Worm (Caenorhabditis elegans) whole organism, young adult: ENCODE measurements around the gene mig-10.

Source experiments
- B0019.2 ChIP-seq: fragments of 200-800 bp; sonication (Bioruptor generic); conservative IDR thresholded peaks from 2 replicates; pipeline ENCODE4 v1.3.6; 2022; ENCODE audit warnings: missing genetic modification reagents, missing genetic modification characterization, missing compliant biosample characterization
- C06A6.2 ChIP-seq: fragments of 200-800 bp; sonication (Bioruptor generic); conservative IDR thresholded peaks from 2 replicates; pipeline ENCODE4 v1.3.6; 2022; ENCODE audit warnings: missing genetic modification characterization, missing compliant biosample characterization
- D2030.7 ChIP-seq: fragments of 200-800 bp; sonication (Bioruptor generic); IDR thresholded peaks from 2 replicates; pipeline ENCODE4 v1.3.6; 2022; ENCODE audit warnings: missing genetic modification reagents, missing genetic modification characterization, missing compliant biosample characterization
- F23B12.7 ChIP-seq: sonication (generic microtip); optimal IDR thresholded peaks from 2 replicates; lab custom pipeline; 2017; ENCODE audit warnings: missing genetic modification characterization, mild to moderate bottlenecking, missing compliant biosample characterization, antibody characterized with exemption, moderate library complexity; ENCODE audit not compliant: insufficient read depth
- F33H1.4 ChIP-seq: fragments of 200-800 bp; sonication (Bioruptor generic); IDR thresholded peaks from 2 replicates; pipeline ENCODE4 v1.3.6; 2022; ENCODE audit warnings: missing genetic modification reagents, missing genetic modification characterization, missing compliant biosample characterization
- F57A8.1 ChIP-seq: fragments of 200-800 bp; sonication (Bioruptor generic); optimal IDR thresholded peaks from 2 replicates; lab custom pipeline; 2018; ENCODE audit warnings: mild to moderate bottlenecking, missing genetic modification characterization, moderate library complexity, missing compliant biosample characterization
- F57C9.4 ChIP-seq: sonication (generic microtip); optimal IDR thresholded peaks from 2 replicates; lab custom pipeline; 2017; ENCODE audit warnings: mild to moderate bottlenecking, missing genetic modification characterization, missing compliant biosample characterization
- T07F8.4 ChIP-seq: sonication (generic microtip); optimal IDR thresholded peaks from 2 replicates; lab custom pipeline; 2016; ENCODE audit warnings: mild to moderate bottlenecking, missing genetic modification characterization, moderate library complexity, missing compliant biosample characterization
- T26A5.8 ChIP-seq: sonication (generic microtip); optimal IDR thresholded peaks from 2 replicates; lab custom pipeline; 2016; ENCODE audit warnings: missing genetic modification characterization, missing compliant biosample characterization
- Y53F4B.3 ChIP-seq: fragments of 200-800 bp; sonication (Bioruptor generic); IDR thresholded peaks from 2 replicates; pipeline ENCODE4 v1.3.6; 2022; ENCODE audit warnings: missing genetic modification reagents, missing genetic modification characterization, missing compliant biosample characterization
- Y53G8AR.9 ChIP-seq: fragments of 200-800 bp; sonication (Bioruptor generic); conservative IDR thresholded peaks from 2 replicates; pipeline ENCODE4 v1.3.6; 2022; ENCODE audit warnings: missing genetic modification reagents, missing genetic modification characterization, missing compliant biosample characterization
- Y56A3A.18 ChIP-seq: fragments of 200-800 bp; sonication (Bioruptor generic); IDR thresholded peaks from 2 replicates; pipeline ENCODE4 v1.3.6; 2022; ENCODE audit warnings: missing genetic modification reagents, missing genetic modification characterization, missing compliant biosample characterization
- Y95B8A.8 ChIP-seq: fragments of 200-800 bp; sonication (Bioruptor generic); IDR thresholded peaks from 2 replicates; pipeline ENCODE4 v1.3.6; 2022; ENCODE audit warnings: missing genetic modification reagents, missing genetic modification characterization, missing compliant biosample characterization
- ama-1 ChIP-seq, 3 experiments: fragments of 150-350 bp in 1 of 3; sonication (generic microtip) in 2 of 3; optimal IDR thresholded peaks; 2 replicates each; lab custom pipeline; 2014 to 2018; ENCODE audit warnings: missing biosample characterization in 2 of 3, missing genetic modification characterization in 2 of 3, missing genetic modification reagents in 2 of 3
- aptf-2 ChIP-seq: fragments of 200-800 bp; sonication (Bioruptor generic); conservative IDR thresholded peaks from 2 replicates; pipeline ENCODE4 v1.3.6; 2022; ENCODE audit warnings: missing genetic modification reagents, missing genetic modification characterization, missing compliant biosample characterization
- athp-1 ChIP-seq: sonication (generic microtip); optimal IDR thresholded peaks from 2 replicates; lab custom pipeline; 2017; ENCODE audit warnings: mild to moderate bottlenecking, missing genetic modification characterization, missing compliant biosample characterization
- attf-3 ChIP-seq: fragments of 200-800 bp; sonication (Bioruptor generic); conservative IDR thresholded peaks from 2 replicates; pipeline ENCODE4 v1.3.6; 2022; ENCODE audit warnings: missing genetic modification reagents, missing genetic modification characterization, missing compliant biosample characterization
- bed-1 ChIP-seq: fragments of 200-800 bp; sonication (Bioruptor generic); IDR thresholded peaks from 2 replicates; pipeline ENCODE4 v1.3.6; 2022; ENCODE audit warnings: missing genetic modification reagents, missing genetic modification characterization, missing compliant biosample characterization
- ccch-3 ChIP-seq: fragments of 200-800 bp; sonication (Bioruptor generic); optimal IDR thresholded peaks from 2 replicates; lab custom pipeline; 2018; ENCODE audit warnings: mild to moderate bottlenecking, missing genetic modification characterization, missing compliant biosample characterization
- ceh-58 ChIP-seq: fragments of 200-800 bp; sonication (Bioruptor generic); IDR thresholded peaks from 2 replicates; pipeline ENCODE4 v1.3.6; 2022; ENCODE audit warnings: missing genetic modification characterization, missing compliant biosample characterization
- chd-7 ChIP-seq: sonication (generic microtip); optimal IDR thresholded peaks from 2 replicates; lab custom pipeline; 2016; ENCODE audit warnings: mild to moderate bottlenecking, missing genetic modification characterization, moderate library complexity, missing compliant biosample characterization
- dox-1 ChIP-seq: fragments of 200-800 bp; sonication (Bioruptor generic); IDR thresholded peaks from 2 replicates; pipeline ENCODE4 v1.3.6; 2022; ENCODE audit warnings: missing genetic modification reagents, missing genetic modification characterization, missing compliant biosample characterization
- egl-18 ChIP-seq: fragments of 200-800 bp; sonication (Bioruptor generic); IDR thresholded peaks from 2 replicates; pipeline ENCODE4 v1.3.6; 2022; ENCODE audit warnings: missing genetic modification reagents, missing genetic modification characterization, missing compliant biosample characterization
- egrh-3 ChIP-seq: fragments of 200-800 bp; sonication (Bioruptor generic); IDR thresholded peaks from 2 replicates; pipeline ENCODE4 v1.3.6; 2022; ENCODE audit warnings: missing genetic modification reagents, missing genetic modification characterization, missing compliant biosample characterization
- ekl-4 ChIP-seq: fragments of 200-800 bp; sonication (Bioruptor generic); IDR thresholded peaks from 2 replicates; pipeline ENCODE4 v1.3.6; 2022; ENCODE audit warnings: missing genetic modification reagents, missing genetic modification characterization, missing compliant biosample characterization
- fkh-3 ChIP-seq: sonication (generic microtip); optimal IDR thresholded peaks from 2 replicates; lab custom pipeline; 2016; ENCODE audit warnings: mild to moderate bottlenecking, missing genetic modification characterization, missing compliant biosample characterization
- gei-17 ChIP-seq: fragments of 200-800 bp; sonication (Bioruptor generic); optimal IDR thresholded peaks from 2 replicates; lab custom pipeline; 2018; ENCODE audit warnings: mild to moderate bottlenecking, missing genetic modification characterization, missing compliant biosample characterization
- lir-1 ChIP-seq: fragments of 200-800 bp; sonication (Bioruptor generic); conservative IDR thresholded peaks from 2 replicates; pipeline ENCODE4 v1.3.6; 2022; ENCODE audit warnings: missing genetic modification reagents, missing genetic modification characterization, missing compliant biosample characterization
- lsl-1 ChIP-seq: fragments of 200-800 bp; sonication (Bioruptor generic); optimal IDR thresholded peaks from 2 replicates; lab custom pipeline; 2018; ENCODE audit warnings: mild to moderate bottlenecking, missing genetic modification characterization, moderate library complexity, missing compliant biosample characterization
- madf-6 ChIP-seq: fragments of 200-800 bp; sonication (Bioruptor generic); IDR thresholded peaks from 2 replicates; pipeline ENCODE4 v1.3.6; 2022; ENCODE audit warnings: missing genetic modification reagents, missing genetic modification characterization, missing compliant biosample characterization
- madf-8 ChIP-seq: fragments of 200-800 bp; sonication (Bioruptor generic); conservative IDR thresholded peaks from 2 replicates; pipeline ENCODE4 v1.3.6; 2022; ENCODE audit warnings: missing genetic modification reagents, missing genetic modification characterization, missing compliant biosample characterization
- mcd-1 ChIP-seq: fragments of 200-800 bp; sonication (Bioruptor generic); IDR thresholded peaks from 2 replicates; pipeline ENCODE4 v1.3.6; 2022; ENCODE audit warnings: missing genetic modification reagents, missing genetic modification characterization, missing compliant biosample characterization
- mes-4 ChIP-seq: sonication (generic microtip); optimal IDR thresholded peaks from 2 replicates; lab custom pipeline; 2016; ENCODE audit warnings: missing genotype, missing genetic modification characterization, missing compliant biosample characterization
- nhr-120 ChIP-seq: fragments of 200-800 bp; sonication (Bioruptor generic); IDR thresholded peaks from 2 replicates; pipeline ENCODE4 v1.3.6; 2022; ENCODE audit warnings: missing genetic modification characterization, missing compliant biosample characterization
- nhr-27 ChIP-seq: fragments of 200-800 bp; sonication (Bioruptor generic); optimal IDR thresholded peaks from 2 replicates; lab custom pipeline; 2018; ENCODE audit warnings: mild to moderate bottlenecking, missing genetic modification characterization, moderate library complexity, missing compliant biosample characterization
- pbrm-1 ChIP-seq: fragments of 200-800 bp; sonication (Bioruptor generic); IDR thresholded peaks from 2 replicates; pipeline ENCODE4 v1.3.6; 2022; ENCODE audit warnings: missing genetic modification reagents, missing genetic modification characterization, missing compliant biosample characterization
- pha-4 ChIP-seq: fragments of 150-350 bp; sonication (generic microtip); optimal IDR thresholded peaks from 2 replicates; lab custom pipeline; 2014; ENCODE audit warnings: missing biosample characterization, missing genetic modification reagents, missing genetic modification characterization
- rcor-1 ChIP-seq: fragments of 200-800 bp; sonication (Bioruptor generic); IDR thresholded peaks from 2 replicates; pipeline ENCODE4 v1.3.6; 2022; ENCODE audit warnings: missing genetic modification reagents, missing genetic modification characterization, missing compliant biosample characterization
- rec-8 ChIP-seq, 2 experiments: sonication (generic microtip); optimal IDR thresholded peaks; 2 replicates each; lab custom pipeline; 2016; ENCODE audit warnings: mild to moderate bottlenecking in 2 of 2, missing genetic modification characterization in 2 of 2, missing genetic modification reagents in 2 of 2, missing genotype in 2 of 2, missing biosample characterization in 1 of 2, missing compliant biosample characterization in 1 of 2, moderate library complexity in 1 of 2
- somi-1 ChIP-seq: fragments of 200-800 bp; sonication (Bioruptor generic); optimal IDR thresholded peaks from 2 replicates; lab custom pipeline; 2018; ENCODE audit warnings: mild to moderate bottlenecking, missing genetic modification characterization, missing compliant biosample characterization
- zim-3 ChIP-seq: sonication (generic microtip); optimal IDR thresholded peaks from 2 replicates; lab custom pipeline; 2017; ENCODE audit warnings: mild to moderate bottlenecking, missing genetic modification characterization, moderate library complexity, missing compliant biosample characterization
- ztf-28 ChIP-seq: fragments of 200-800 bp; sonication (Bioruptor generic); IDR thresholded peaks from 2 replicates; pipeline ENCODE4 v1.3.6; 2022; ENCODE audit warnings: missing genetic modification reagents, missing genetic modification characterization, missing compliant biosample characterization

Gene mig-10

DNA sequence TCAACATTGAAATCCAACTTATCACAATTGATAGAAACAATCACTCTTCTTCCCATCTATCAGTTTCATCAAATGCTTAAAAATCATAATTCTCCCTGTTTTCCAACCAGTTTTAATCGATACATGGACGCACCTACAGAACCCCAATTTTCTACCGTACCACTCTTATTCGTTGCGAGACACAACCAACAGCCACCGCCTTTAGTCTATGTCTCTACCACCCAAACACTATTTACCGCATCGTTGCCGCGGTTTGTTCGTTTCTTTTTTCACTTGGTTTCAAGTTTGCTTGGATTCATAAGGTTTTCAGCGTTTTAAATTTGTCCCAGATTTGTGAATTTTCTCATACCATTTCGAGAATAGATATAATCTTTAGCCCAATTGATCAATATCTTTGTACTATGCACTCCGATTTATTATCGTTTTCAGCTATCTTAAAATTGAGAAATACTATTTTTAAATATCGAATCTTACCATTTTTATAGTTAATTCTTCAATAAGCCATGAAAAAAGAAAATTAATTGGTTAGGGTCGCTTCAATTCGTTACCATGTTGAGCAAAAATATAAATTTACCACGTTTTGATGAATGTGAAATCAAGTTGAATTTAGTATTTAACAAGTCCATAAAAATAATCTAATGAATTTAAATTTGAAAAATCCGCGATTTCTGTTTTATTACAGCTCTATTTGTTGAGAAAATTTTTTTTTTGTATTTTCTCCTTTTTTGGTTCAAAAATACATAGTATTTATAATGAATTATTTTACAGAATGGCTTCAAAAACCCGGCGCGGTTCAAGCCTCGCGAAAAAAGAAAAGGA, 31.5 kb downstream of the mig-10 start, which contains the start of gene F10E9.3:
F10E9.3 (plus strand) TSS at position 769 of the 819 bp plus-strand sequence.
- no peak for TF ChIP-seq gei-17
- no peak for TF ChIP-seq madf-8 (GFP tag; lab: Robert Waterston, UW)
- no peak for TF ChIP-seq lir-1
- TF ChIP-seq T07F8.4 (tag; lab: Kevin White, UChicago): no peak
- 0 out of 2 replicates have a peak, but pooled peaks have one; percentile 12 for TF ChIP-seq F33H1.4 (GFP tag; lab: Robert Waterston, UW)
- no peak for TF ChIP-seq aptf-2 (GFP tag; lab: Robert Waterston, UW)
- no peak for TF ChIP-seq mes-4 (tag; lab: Kevin White, UChicago)
- no peak for TF ChIP-seq lsl-1 (GFP tag; lab: Kevin White, UChicago)
- no peak for TF ChIP-seq C06A6.2 (GFP tag; lab: Robert Waterston, UW)

DNA sequence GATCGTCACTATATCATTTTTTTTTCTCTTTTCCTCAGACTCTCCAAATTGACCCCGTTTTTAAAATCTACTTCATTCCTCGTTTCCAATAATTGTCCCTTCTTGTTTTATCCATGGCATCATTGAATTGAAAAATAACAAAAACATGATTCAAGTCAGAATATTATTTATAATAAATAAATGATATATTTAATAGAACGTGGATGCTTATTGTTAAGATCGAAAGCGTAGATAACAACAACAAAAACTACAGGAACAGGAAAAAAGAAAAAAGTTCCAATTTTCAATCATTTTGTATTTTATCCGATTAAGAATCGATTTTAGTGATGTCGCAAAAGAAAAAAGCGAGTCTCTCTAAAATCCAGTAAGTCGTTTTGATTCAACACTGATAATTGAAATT, 33.5 kb downstream of the mig-10 start, which contains the start of gene F10E9.2:
F10E9.2 (plus strand) TSS at position 301 of the 400 bp plus-strand sequence.
- TF ChIP-seq mcd-1 (GFP tag; lab: Robert Waterston, UW) (no peak), rec-8 (tag; optimal IDR thresholded peaks at IDR 0.05; lab: Kevin White, UChicago) (no peak), lir-1 (no peak), F57C9.4 (tag; lab: Kevin White, UChicago) (no peak), ccch-3 (GFP tag; lab: Kevin White, UChicago) (no peak), madf-6 (GFP tag; lab: Robert Waterston, UW) (no peak), ekl-4 (GFP tag; lab: Robert Waterston, UW) (no peak)

DNA sequence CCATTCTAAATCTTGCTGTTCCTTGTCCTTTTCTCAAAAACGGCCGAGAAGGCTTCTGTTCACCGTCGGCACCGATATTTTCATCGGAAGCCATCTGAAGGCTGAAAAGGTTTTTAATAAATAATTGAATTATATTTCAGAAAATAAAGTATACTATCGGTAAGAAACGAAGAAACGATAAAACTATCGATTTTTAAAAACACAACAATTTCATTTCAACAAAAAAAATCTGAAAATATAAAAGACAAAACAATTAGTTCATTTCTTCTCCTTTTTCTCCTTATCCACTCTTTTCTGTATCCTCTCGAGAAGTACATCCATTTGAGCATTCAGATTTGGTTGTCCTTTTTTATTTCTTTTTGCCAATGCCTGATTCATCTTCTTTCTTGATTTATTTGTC, 39.6 kb downstream of the mig-10 start, which contains the start of gene sas-4:
sas-4 (minus strand) TSS at position 101 of the 400 bp plus-strand sequence.
- no peak for TF ChIP-seq lir-1
- no peak for TF ChIP-seq F23B12.7 (tag; lab: Kevin White, UChicago)
- TF ChIP-seq ama-1 (optimal IDR thresholded peaks at IDR 0.05; lab: Kevin White, UChicago): no peak
- TF ChIP-seq ama-1 (GFP tag; optimal IDR thresholded peaks at IDR 0.05; lab: Kevin White, UChicago): no peak
- TF ChIP-seq zim-3 (tag; lab: Kevin White, UChicago): no peak
- no peak for TF ChIP-seq B0019.2 (GFP tag; lab: Robert Waterston, UW)
- TF ChIP-seq T26A5.8 (tag; lab: Kevin White, UChicago): no peak
- TF ChIP-seq madf-8 (GFP tag; lab: Robert Waterston, UW): no peak

DNA sequence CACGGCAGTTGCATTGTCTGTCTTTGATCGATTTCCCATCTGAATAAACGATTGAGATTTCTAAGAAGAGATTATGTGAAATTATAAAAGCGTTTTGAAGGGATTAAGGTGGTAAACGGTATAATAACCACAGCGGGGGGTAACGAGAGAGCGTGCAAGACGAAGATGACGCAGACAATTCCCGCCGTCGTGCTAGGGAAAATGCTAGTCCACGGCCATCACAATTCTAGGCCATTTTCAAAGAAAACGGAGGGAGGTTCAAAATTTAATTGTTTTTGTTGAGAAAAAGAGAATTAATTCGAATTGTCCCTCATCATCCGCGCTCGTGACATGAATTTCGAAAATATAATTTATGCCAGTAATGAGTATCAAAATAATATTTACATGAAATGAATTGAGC, 40.2 kb downstream of the mig-10 start, which contains the start of gene F10E9.11:
F10E9.11 (minus strand) TSS at position 161 of the 400 bp plus-strand sequence.
- TF ChIP-seq F57A8.1 (GFP tag; lab: Kevin White, UChicago) (no peak), dox-1 (GFP tag; lab: Robert Waterston, UW) (peak; percentile 92), Y95B8A.8 (GFP tag; lab: Robert Waterston, UW) (peak; percentile 58; the same call in 1 of the 2 replicates), attf-3 (peak; percentile 73), Y53G8AR.9 (GFP tag; lab: Robert Waterston, UW) (peak; percentile 62; the same call in 1 of the 2 replicates), somi-1 (GFP tag; lab: Kevin White, UChicago) (no peak), rcor-1 (GFP tag; lab: Robert Waterston, UW) (peak; percentile 82), fkh-3 (tag; lab: Kevin White, UChicago) (no peak), athp-1 (tag; lab: Kevin White, UChicago) (peak; percentile 76), nhr-27 (tag; lab: Kevin White, UChicago) (no peak), ceh-58 (GFP tag; lab: Robert Waterston, UW) (no peak), ztf-28 (no peak), Y56A3A.18 (GFP tag; lab: Robert Waterston, UW) (no peak), bed-1 (no peak), pha-4 (tag; lab: Kevin White, UChicago) (peak; percentile 5), egl-18 (GFP tag; lab: Robert Waterston, UW) (no peak), chd-7 (tag; lab: Kevin White, UChicago) (peak; percentile 36), Y53F4B.3 (no peak), egrh-3 (GFP tag; lab: Robert Waterston, UW) (0 out of 2 replicates have a peak, but pooled peaks have one; percentile 14), pbrm-1 (peak; percentile 78), D2030.7 (peak; percentile 70), nhr-120 (no peak)
